Worm (Caenorhabditis elegans): ENCODE results near the gene far-4.

ce11 chrV:12995269-12995668 lies 4.2 kb downstream of the far-4 start, which contains the start of gene far-5:
- TF ChIP-seq flt-1 (GFP tag; IDR thresholded peaks at IDR 0.05) (no peak), ztf-23 (GFP tag; IDR thresholded peaks at IDR 0.05) (no peak), ztf-29 (GFP tag; IDR thresholded peaks at IDR 0.05) (no peak), cog-1 (tag; optimal IDR thresholded peaks at IDR 0.05) (no peak), T22C8.4 (GFP tag; IDR thresholded peaks at IDR 0.05) (no peak)

All from whole organism, midembryonic.